Worm (Caenorhabditis elegans): Measurements from ENCODE around the gene M162.7.

ce11 chrV:19831588-19831987 lies 36.8 kb upstream of the M162.7 start:
- no peak for TF ChIP-seq ama-1 (optimal IDR thresholded peaks at IDR 0.05)
- TF ChIP-seq ama-1 (GFP tag; optimal IDR thresholded peaks at IDR 0.05), result no peak
- no peak for TF ChIP-seq fkh-3 (tag; optimal IDR thresholded peaks at IDR 0.05)
- TF ChIP-seq madf-3 (GFP tag; IDR thresholded peaks at IDR 0.05), result no peak
- no peak for TF ChIP-seq him-1 (tag; optimal IDR thresholded peaks at IDR 0.05)
- TF ChIP-seq let-526 (GFP tag; IDR thresholded peaks at IDR 0.05), result no peak
- TF ChIP-seq snpc-1.1 (tag; optimal IDR thresholded peaks at IDR 0.05; ENCODE audit: insufficient read depth), result no peak
- TF ChIP-seq akir-1 (GFP tag; optimal IDR thresholded peaks at IDR 0.05), result no peak
- TF ChIP-seq sea-2 (GFP tag; IDR thresholded peaks at IDR 0.05), result no peak
- no peak for TF ChIP-seq nfya-2 (GFP tag; IDR thresholded peaks at IDR 0.05)
